Fruit fly (Drosophila melanogaster) whole organism, embryonic: Measurements from ENCODE around the gene CG33647.

Experiments used
- BtbVII ChIP-seq: fragments of 200-800 bp; sonication (Bioruptor generic); optimal IDR thresholded peaks from 3 replicates; lab custom pipeline; 2017; ENCODE audit warnings: missing biosample characterization, mild to moderate bottlenecking, missing genetic modification characterization
- CG1024 ChIP-seq: fragments of 200-800 bp; sonication (Bioruptor generic); IDR thresholded peaks from 2 replicates; pipeline ENCODE4 v1.3.6; 2022; ENCODE audit warnings: missing biosample characterization, missing genetic modification characterization
- CG10267 ChIP-seq: fragments of 200-800 bp; sonication (Bioruptor generic); optimal IDR thresholded peaks from 2 replicates; lab custom pipeline; 2018; ENCODE audit warnings: missing biosample characterization, mild to moderate bottlenecking, missing genetic modification characterization, moderate library complexity
- CG10565 ChIP-seq: fragments of 200-800 bp; sonication (Bioruptor generic); optimal IDR thresholded peaks from 3 replicates; lab custom pipeline; 2016; ENCODE audit warnings: missing biosample characterization, mild to moderate bottlenecking, missing genetic modification characterization
- CG10979 ChIP-seq: fragments of 200-800 bp; sonication (Bioruptor generic); optimal IDR thresholded peaks from 2 replicates; lab custom pipeline; 2018; ENCODE audit warnings: missing biosample characterization, mild to moderate bottlenecking, missing genetic modification characterization, moderate library complexity
- CG12155 ChIP-seq: fragments of 200-800 bp; sonication (Bioruptor generic); optimal IDR thresholded peaks from 3 replicates; lab custom pipeline; 2016; ENCODE audit warnings: missing biosample characterization, missing genetic modification characterization
- CG12299 ChIP-seq: fragments of 200-800 bp; sonication (Bioruptor generic); optimal IDR thresholded peaks from 2 replicates; lab custom pipeline; 2018; ENCODE audit warnings: missing biosample characterization, mild to moderate bottlenecking, missing genetic modification characterization
- CG12744 ChIP-seq: fragments of 200-800 bp; sonication (Bioruptor generic); optimal IDR thresholded peaks from 2 replicates; lab custom pipeline; 2016; ENCODE audit warnings: missing biosample characterization, missing genetic modification characterization
- CG13287 ChIP-seq: fragments of 200-800 bp; sonication (Bioruptor generic); IDR thresholded peaks from 2 replicates; pipeline ENCODE4 v1.3.6; 2022; ENCODE audit warnings: missing biosample characterization, missing genetic modification characterization; ENCODE audit not compliant: partially characterized antibody
- CG13296 ChIP-seq: fragments of 200-800 bp; sonication (Bioruptor generic); optimal IDR thresholded peaks from 3 replicates; lab custom pipeline; 2018; ENCODE audit warnings: missing biosample characterization, mild to moderate bottlenecking, missing genetic modification characterization
- CG15269 ChIP-seq: fragments of 200-800 bp; sonication (Bioruptor generic); optimal IDR thresholded peaks from 2 replicates; lab custom pipeline; 2018; ENCODE audit warnings: missing biosample characterization, mild to moderate bottlenecking, missing genetic modification characterization, moderate library complexity
- CG18619 ChIP-seq: fragments of 200-800 bp; sonication (Bioruptor generic); optimal IDR thresholded peaks from 3 replicates; lab custom pipeline; 2017; ENCODE audit warnings: missing biosample characterization, mild to moderate bottlenecking, missing genetic modification characterization
- CG2712 ChIP-seq: fragments of 200-800 bp; optimal IDR thresholded peaks from 3 replicates; lab custom pipeline; 2019; ENCODE audit warnings: missing biosample characterization, mild to moderate bottlenecking, missing genetic modification characterization, moderate library complexity
- CG3163 ChIP-seq: fragments of 200-800 bp; sonication (Bioruptor generic); optimal IDR thresholded peaks from 3 replicates; lab custom pipeline; 2016; ENCODE audit warnings: missing biosample characterization, missing genetic modification characterization
- CG43689 ChIP-seq: fragments of 200-800 bp; sonication (Bioruptor generic); IDR thresholded peaks from 2 replicates; pipeline ENCODE4 v1.3.6; 2022; ENCODE audit warnings: missing biosample characterization, missing genetic modification characterization
- CG4424 ChIP-seq: fragments of 200-800 bp; sonication (Bioruptor generic); optimal IDR thresholded peaks from 3 replicates; lab custom pipeline; 2016; ENCODE audit warnings: missing biosample characterization, missing genetic modification characterization
- CG4820 ChIP-seq: fragments of 200-800 bp; sonication (Bioruptor generic); optimal IDR thresholded peaks from 3 replicates; lab custom pipeline; 2016; ENCODE audit warnings: missing biosample characterization, missing genetic modification characterization
- CG7372 ChIP-seq: fragments of 200-800 bp; sonication (Bioruptor generic); IDR thresholded peaks from 2 replicates; pipeline ENCODE4 v1.3.6; 2022; ENCODE audit warnings: missing biosample characterization, missing genetic modification characterization
- CG7839 ChIP-seq: fragments of 200-800 bp; sonication (Bioruptor generic); optimal IDR thresholded peaks from 3 replicates; lab custom pipeline; 2018; ENCODE audit warnings: missing biosample characterization, mild to moderate bottlenecking, missing genetic modification characterization, moderate library complexity
- CG8478 ChIP-seq: fragments of >200 bp; optimal IDR thresholded peaks from 2 replicates; lab custom pipeline; 2018
- CG9215 ChIP-seq: fragments of 200-800 bp; sonication (Bioruptor generic); IDR thresholded peaks from 2 replicates; pipeline ENCODE4 v1.3.6; 2022; ENCODE audit warnings: missing biosample characterization, missing genetic modification characterization
- CG9727 ChIP-seq: fragments of 200-800 bp; sonication (Bioruptor generic); optimal IDR thresholded peaks from 3 replicates; lab custom pipeline; 2017; ENCODE audit warnings: missing biosample characterization, mild to moderate bottlenecking, missing genetic modification characterization
- Camta ChIP-seq: fragments of 200-800 bp; sonication (Bioruptor generic); optimal IDR thresholded peaks from 2 replicates; lab custom pipeline; 2016; ENCODE audit warnings: missing biosample characterization, missing genetic modification characterization
- Gsc ChIP-seq: fragments of 200-800 bp; sonication (Bioruptor generic); IDR thresholded peaks from 2 replicates; pipeline ENCODE4 v1.3.6; 2022; ENCODE audit warnings: missing biosample characterization, missing genetic modification characterization
- Gug ChIP-seq: fragments of 200-800 bp; sonication (Bioruptor generic); IDR thresholded peaks from 4 replicates; pipeline ENCODE4 v1.3.6; 2022; ENCODE audit warnings: missing biosample characterization, missing genetic modification characterization
- Hr3 ChIP-seq: fragments of 200-800 bp; sonication (Bioruptor generic); optimal IDR thresholded peaks from 3 replicates; lab custom pipeline; 2016; ENCODE audit warnings: missing biosample characterization, missing genetic modification characterization
- Mad ChIP-seq: fragments of 200-800 bp; sonication (Bioruptor generic); optimal IDR thresholded peaks from 2 replicates; lab custom pipeline; 2016; ENCODE audit warnings: missing biosample characterization, missing genetic modification characterization
- Max ChIP-seq: fragments of 200-800 bp; sonication (Bioruptor generic); optimal IDR thresholded peaks from 2 replicates; lab custom pipeline; 2016; ENCODE audit warnings: missing biosample characterization, mild to moderate bottlenecking, missing genetic modification characterization
- Med ChIP-seq: fragments of 200-800 bp; sonication (Bioruptor generic); peaks from one replicate; lab custom pipeline; 2016; ENCODE audit warnings: missing biosample characterization, missing genetic modification characterization, mild to moderate bottlenecking, inconsistent platforms, moderate library complexity
- Myb ChIP-seq: fragments of 200-800 bp; sonication (Bioruptor generic); optimal IDR thresholded peaks from 2 replicates; lab custom pipeline; 2016; ENCODE audit warnings: missing biosample characterization, missing genetic modification characterization
- NC2α ChIP-seq: fragments of 200-800 bp; sonication (Bioruptor generic); optimal IDR thresholded peaks from 2 replicates; lab custom pipeline; 2016; ENCODE audit warnings: missing biosample characterization, missing genetic modification characterization
- Ravus ChIP-seq: fragments of 200-800 bp; sonication (Bioruptor generic); IDR thresholded peaks from 2 replicates; pipeline ENCODE4 v1.3.6; 2022; ENCODE audit warnings: missing biosample characterization, missing genetic modification characterization
- Rfx ChIP-seq: fragments of 200-800 bp; sonication (Bioruptor generic); IDR thresholded peaks from 2 replicates; pipeline ENCODE4 v1.3.6; 2022; ENCODE audit warnings: missing biosample characterization, missing genetic modification characterization
- Rx ChIP-seq: fragments of 200-800 bp; sonication (Bioruptor generic); IDR thresholded peaks from 2 replicates; pipeline ENCODE4 v1.3.6; 2022; ENCODE audit warnings: missing biosample characterization, missing genetic modification characterization
- YL-1 ChIP-seq: fragments of 200-800 bp; sonication (Bioruptor generic); optimal IDR thresholded peaks from 3 replicates; lab custom pipeline; 2017; ENCODE audit warnings: missing biosample characterization, mild to moderate bottlenecking, missing genetic modification characterization
- ash1 ChIP-seq: fragments of 200-800 bp; sonication (Bioruptor generic); optimal IDR thresholded peaks from 2 replicates; lab custom pipeline; 2018; ENCODE audit warnings: missing biosample characterization, mild to moderate bottlenecking, missing genetic modification characterization
- crp ChIP-seq, 2 experiments: fragments of 200-800 bp; sonication (Bioruptor generic); optimal IDR thresholded peaks; 2 replicates in 1 of 2; 3 replicates in 1 of 2; lab custom pipeline; 2017; ENCODE audit warnings: missing biosample characterization in 2 of 2, missing genetic modification characterization in 2 of 2, mild to moderate bottlenecking in 1 of 2, moderate library complexity in 1 of 2
- cwo ChIP-seq: fragments of 200-800 bp; sonication (Bioruptor generic); optimal IDR thresholded peaks from 3 replicates; lab custom pipeline; 2017; ENCODE audit warnings: missing biosample characterization, missing genetic modification characterization, mild to moderate bottlenecking, moderate library complexity, missing genetic modification reagents
- ems ChIP-seq: fragments of 200-800 bp; sonication (Bioruptor generic); optimal IDR thresholded peaks from 3 replicates; lab custom pipeline; 2016; ENCODE audit warnings: missing biosample characterization, missing genetic modification characterization
- jigr1 ChIP-seq: fragments of 200-800 bp; sonication (Bioruptor generic); IDR thresholded peaks from 3 replicates; pipeline ENCODE4 v1.3.6; 2022; ENCODE audit warnings: missing biosample characterization, missing genetic modification characterization
- jumu ChIP-seq: fragments of 200-800 bp; sonication (Bioruptor generic); optimal IDR thresholded peaks from 3 replicates; lab custom pipeline; 2016; ENCODE audit warnings: missing biosample characterization, missing genetic modification characterization
- lola ChIP-seq, 3 experiments: fragments of >200 bp in 2 of 3; fragments of 200-800 bp in 1 of 3; sonication (Bioruptor generic) in 1 of 3; optimal IDR thresholded peaks; 2 replicates each; lab custom pipeline; 2017 to 2019; ENCODE audit warnings: missing biosample characterization in 3 of 3, missing genetic modification characterization in 3 of 3, mild to moderate bottlenecking in 1 of 3, moderate library complexity in 1 of 3
- nau ChIP-seq: fragments of 200-800 bp; sonication (Bioruptor generic); optimal IDR thresholded peaks from 3 replicates; lab custom pipeline; 2017; ENCODE audit warnings: missing biosample characterization, mild to moderate bottlenecking, missing genetic modification characterization, missing genetic modification reagents
- pho ChIP-seq: fragments of 200-800 bp; sonication (Bioruptor generic); optimal IDR thresholded peaks from 2 replicates; lab custom pipeline; 2016; ENCODE audit warnings: missing biosample characterization, missing genetic modification characterization
- sc ChIP-seq, 3 experiments: fragments of >200 bp in 2 of 3; fragments of 200-800 bp in 1 of 3; sonication (Bioruptor generic) in 1 of 3; optimal IDR thresholded peaks; 2 replicates in 2 of 3; 3 replicates in 1 of 3; lab custom pipeline; 2017; ENCODE audit warnings: mild to moderate bottlenecking in 1 of 3, missing biosample characterization in 1 of 3, missing genetic modification characterization in 1 of 3, missing genetic modification reagents in 1 of 3
- sd ChIP-seq: fragments of 200-800 bp; sonication (Bioruptor generic); optimal IDR thresholded peaks from 3 replicates; lab custom pipeline; 2018; ENCODE audit warnings: missing biosample characterization, mild to moderate bottlenecking, missing genetic modification characterization, moderate library complexity
- sens ChIP-seq: fragments of 200-800 bp; sonication (Bioruptor generic); peaks from one replicate; lab custom pipeline; 2016; ENCODE audit warnings: missing biosample characterization, missing genetic modification characterization
- tup ChIP-seq: fragments of 200-800 bp; sonication (Bioruptor generic); optimal IDR thresholded peaks from 2 replicates; lab custom pipeline; 2016; ENCODE audit warnings: missing biosample characterization, mild to moderate bottlenecking, missing genetic modification characterization, moderate library complexity
- yki ChIP-seq: fragments of >200 bp; optimal IDR thresholded peaks from 3 replicates; lab custom pipeline; 2018

CG33647 gene

dm6 chr3L:19254715-19255428 is 18.7 kb downstream of the CG33647 start, which contains the start of the genes mRpL21 and rept (continued):
- TF ChIP-seq Max (peak; percentile 98), YL-1 (peak; percentile 81), Gsc (GFP tag; lab: Robert Waterston, UW) (no peak), CG8478 (lab: Kevin White, UChicago) (peak; percentile 26), CG3163 (GFP tag; lab: Kevin White, UChicago) (peak; percentile 53), CG2712 (peak; percentile 35), pho (GFP tag; lab: Kevin White, UChicago) (peak; percentile 63), yki (lab: Kevin White, UChicago) (no peak), CG13296 (GFP tag; lab: Kevin White, UChicago) (peak; percentile 47), nau (GFP tag; lab: Kevin White, UChicago) (no peak), CG10979 (tag; lab: Kevin White, UChicago) (peak; percentile 0), Ravus (GFP tag; lab: Robert Waterston, UW) (no peak), Rx (GFP tag; lab: Robert Waterston, UW) (0 out of 2 replicates have a peak, but pooled peaks have one; percentile 10), tup (GFP tag; lab: Kevin White, UChicago) (peak; percentile 30), cwo (GFP tag; lab: Kevin White, UChicago) (peak; percentile 45), Gug (GFP tag; lab: Robert Waterston, UW) (peak; percentile 45; the same call in 1 of the 4 replicates), CG1024 (GFP tag; lab: Robert Waterston, UW) (no peak), CG7372 (GFP tag; lab: Robert Waterston, UW) (peak; percentile 34; the same call in 1 of the 2 replicates), Hr3 (GFP tag; lab: Kevin White, UChicago) (peak; percentile 59), jumu (GFP tag; lab: Kevin White, UChicago) (peak; percentile 36), BtbVII (GFP tag; lab: Kevin White, UChicago) (peak; percentile 7), CG18619 (GFP tag; lab: Kevin White, UChicago) (peak; percentile 44), NC2α (peak; percentile 2), CG4424 (GFP tag; lab: Kevin White, UChicago) (peak; percentile 60), CG10565 (GFP tag; lab: Kevin White, UChicago) (peak; percentile 27), CG12155 (GFP tag; lab: Kevin White, UChicago) (peak; percentile 54), CG10267 (tag; lab: Kevin White, UChicago) (peak; percentile 95), Med (peak; percentile 96), CG12299 (tag; lab: Kevin White, UChicago) (peak; percentile 33), CG9215 (GFP tag; lab: Robert Waterston, UW) (0 out of 2 replicates have a peak, but pooled peaks have one; percentile 13), Rfx (GFP tag; lab: Robert Waterston, UW) (peak; percentile 77), Myb (peak; percentile 72), CG12744 (GFP tag; lab: Kevin White, UChicago) (peak; percentile 65), ash1 (GFP tag; lab: Kevin White, UChicago) (no peak), CG43689 (GFP tag; lab: Robert Waterston, UW) (no peak), sens (GFP tag; lab: Kevin White, UChicago) (peak; percentile 89), CG4820 (GFP tag; lab: Kevin White, UChicago) (no peak), lola (GFP tag; optimal IDR thresholded peaks at IDR 0.05; lab: Kevin White, UChicago) (peak in 1 of 3 experiments; percentile 35), crp (GFP tag; optimal IDR thresholded peaks at IDR 0.05; lab: Kevin White, UChicago) (peak; percentile 81 to 94), jigr1 (GFP tag; lab: Robert Waterston, UW) (no peak), CG15269 (tag; lab: Kevin White, UChicago) (peak; percentile 19), Camta (GFP tag; lab: Kevin White, UChicago) (peak; percentile 37), sd (tag; lab: Kevin White, UChicago) (peak; percentile 30), sc (optimal IDR thresholded peaks at IDR 0.05; lab: Kevin White, UChicago) (no peak), sc (GFP tag; optimal IDR thresholded peaks at IDR 0.05; lab: Kevin White, UChicago) (peak; percentile 5), CG9727 (GFP tag; lab: Kevin White, UChicago) (peak; percentile 46), CG13287 (GFP tag; lab: Robert Waterston, UW) (peak; percentile 46; the same call in 1 of the 2 replicates), ems (peak; percentile 17), CG7839 (tag; lab: Kevin White, UChicago) (peak; percentile 48), Mad (peak; percentile 42)
